Fruit fly (Drosophila melanogaster) whole organism, embryonic: ENCODE data around the gene CG45011.
A peak's percentile ranks its signal among the peaks of the same experiment; 100 is the strongest.

ENCODE experiments used
- CG10147 ChIP-seq: fragments of 200-800 bp; sonication (Bioruptor generic); optimal IDR thresholded peaks from 2 replicates; lab custom pipeline; 2019; ENCODE audit warnings: missing biosample characterization, mild to moderate bottlenecking, missing genetic modification characterization, moderate library complexity
- CG12104 ChIP-seq: fragments of 200-800 bp; sonication (Bioruptor generic); optimal IDR thresholded peaks from 3 replicates; lab custom pipeline; 2016; ENCODE audit warnings: missing biosample characterization, missing genetic modification characterization
- CG12219 ChIP-seq: fragments of 200-800 bp; sonication (Bioruptor generic); optimal IDR thresholded peaks from 3 replicates; lab custom pipeline; 2018; ENCODE audit warnings: missing biosample characterization, mild to moderate bottlenecking, missing genetic modification characterization
- CG16813 ChIP-seq: fragments of 200-800 bp; sonication (Bioruptor generic); IDR thresholded peaks from 3 replicates; pipeline ENCODE4 v1.3.6; 2022; ENCODE audit warnings: missing biosample characterization, missing genetic modification characterization; ENCODE audit not compliant: partially characterized antibody
- CG17186 ChIP-seq: fragments of 200-800 bp; sonication (Bioruptor generic); optimal IDR thresholded peaks from 3 replicates; lab custom pipeline; 2017; ENCODE audit warnings: missing biosample characterization, missing genetic modification reagents, missing genetic modification characterization
- CG17328 ChIP-seq: fragments of 200-800 bp; sonication (Bioruptor generic); IDR thresholded peaks from 2 replicates; pipeline ENCODE4 v1.3.6; 2022; ENCODE audit warnings: missing biosample characterization, missing genetic modification characterization
- CG17385 ChIP-seq: fragments of 200-800 bp; sonication (Bioruptor generic); optimal IDR thresholded peaks from 3 replicates; lab custom pipeline; 2018; ENCODE audit warnings: missing biosample characterization, mild to moderate bottlenecking, missing genetic modification characterization
- CG3065 ChIP-seq: fragments of 200-800 bp; sonication (Bioruptor generic); optimal IDR thresholded peaks from 2 replicates; lab custom pipeline; 2016; ENCODE audit warnings: missing biosample characterization, missing genetic modification characterization
- CG31441 ChIP-seq: fragments of 200-800 bp; sonication (Bioruptor generic); IDR thresholded peaks from 2 replicates; pipeline ENCODE4 v1.3.6; 2022; ENCODE audit warnings: missing biosample characterization, missing genetic modification characterization
- CG33557 ChIP-seq: fragments of 200-800 bp; sonication (Bioruptor generic); optimal IDR thresholded peaks from 2 replicates; lab custom pipeline; 2019; ENCODE audit warnings: missing biosample characterization, mild to moderate bottlenecking, missing genetic modification characterization, moderate library complexity
- CG4404 ChIP-seq: fragments of 200-800 bp; sonication (Bioruptor generic); IDR thresholded peaks from 2 replicates; pipeline ENCODE4 v1.3.6; 2022; ENCODE audit warnings: missing biosample characterization, missing genetic modification characterization
- CG7987 ChIP-seq: fragments of 200-800 bp; sonication (Bioruptor generic); optimal IDR thresholded peaks from 2 replicates; lab custom pipeline; 2018; ENCODE audit warnings: missing biosample characterization, mild to moderate bottlenecking, missing genetic modification characterization, moderate library complexity
- CG8924 ChIP-seq: fragments of 200-800 bp; optimal IDR thresholded peaks from 3 replicates; lab custom pipeline; 2019; ENCODE audit warnings: missing biosample characterization, mild to moderate bottlenecking, missing genetic modification characterization, moderate library complexity
- CG9437 ChIP-seq: fragments of 200-800 bp; sonication (Bioruptor generic); optimal IDR thresholded peaks from 2 replicates; lab custom pipeline; 2018; ENCODE audit warnings: missing biosample characterization, mild to moderate bottlenecking, missing genetic modification characterization
- CG9797 ChIP-seq: fragments of 200-800 bp; sonication (Bioruptor generic); optimal IDR thresholded peaks from 3 replicates; lab custom pipeline; 2018; ENCODE audit warnings: missing biosample characterization, mild to moderate bottlenecking, missing genetic modification characterization
- CHES-1-like ChIP-seq: fragments of 200-800 bp; sonication (Bioruptor generic); optimal IDR thresholded peaks from 2 replicates; lab custom pipeline; 2016; ENCODE audit warnings: missing biosample characterization, missing genetic modification characterization
- CTCF ChIP-seq: fragments of 200-800 bp; sonication (Bioruptor generic); optimal IDR thresholded peaks from 2 replicates; lab custom pipeline; 2017; ENCODE audit warnings: missing biosample characterization, mild to moderate bottlenecking, missing genetic modification characterization, moderate library complexity
- Camta ChIP-seq: fragments of 200-800 bp; sonication (Bioruptor generic); optimal IDR thresholded peaks from 2 replicates; lab custom pipeline; 2016; ENCODE audit warnings: missing biosample characterization, missing genetic modification characterization
- Dfd ChIP-seq, 2 experiments: fragments of >200 bp; optimal IDR thresholded peaks; 2 replicates each; lab custom pipeline; 2017; ENCODE audit warnings: missing biosample characterization in 2 of 2, missing genetic modification characterization in 2 of 2
- Dll ChIP-seq: fragments of 200-800 bp; sonication (Bioruptor generic); IDR thresholded peaks from 4 replicates; pipeline ENCODE4 v1.3.6; 2022; ENCODE audit warnings: missing biosample characterization, missing genetic modification characterization; ENCODE audit not compliant: partially characterized antibody
- Ets97D ChIP-seq: fragments of 200-800 bp; sonication (Bioruptor generic); optimal IDR thresholded peaks from 3 replicates; lab custom pipeline; 2016; ENCODE audit warnings: missing biosample characterization, missing genetic modification characterization
- HHEX ChIP-seq: fragments of 200-800 bp; sonication (Bioruptor generic); optimal IDR thresholded peaks from 3 replicates; lab custom pipeline; 2017; ENCODE audit warnings: missing biosample characterization, mild to moderate bottlenecking, missing genetic modification characterization, missing genetic modification reagents
- HLH54F ChIP-seq: fragments of 200-800 bp; sonication (Bioruptor generic); optimal IDR thresholded peaks from 3 replicates; lab custom pipeline; 2016; ENCODE audit warnings: missing biosample characterization, missing genetic modification characterization
- Hr51 ChIP-seq, 2 experiments: fragments of 200-800 bp; sonication (Bioruptor generic); optimal IDR thresholded peaks; 2 replicates in 1 of 2; 3 replicates in 1 of 2; lab custom pipeline; 2016 to 2018; ENCODE audit warnings: missing biosample characterization in 2 of 2, missing genetic modification characterization in 2 of 2, mild to moderate bottlenecking in 1 of 2, moderate library complexity in 1 of 2
- Kr ChIP-seq: fragments of 200-800 bp; sonication (Bioruptor generic); optimal IDR thresholded peaks from 2 replicates; lab custom pipeline; 2017; ENCODE audit warnings: missing biosample characterization, mild to moderate bottlenecking, missing genetic modification characterization
- Lpt ChIP-seq: fragments of >200 bp; optimal IDR thresholded peaks from 2 replicates; lab custom pipeline; 2018; ENCODE audit warnings: missing biosample characterization, missing genetic modification characterization
- Max ChIP-seq: fragments of 200-800 bp; sonication (Bioruptor generic); optimal IDR thresholded peaks from 2 replicates; lab custom pipeline; 2016; ENCODE audit warnings: missing biosample characterization, mild to moderate bottlenecking, missing genetic modification characterization
- Myb ChIP-seq: fragments of 200-800 bp; sonication (Bioruptor generic); optimal IDR thresholded peaks from 2 replicates; lab custom pipeline; 2016; ENCODE audit warnings: missing biosample characterization, missing genetic modification characterization
- Nf-YA ChIP-seq: fragments of 200-800 bp; sonication (Bioruptor generic); IDR thresholded peaks from 2 replicates; pipeline ENCODE4 v1.3.6; 2022; ENCODE audit warnings: missing biosample characterization, missing genetic modification characterization
- Scr ChIP-seq: fragments of 200-800 bp; sonication (Bioruptor generic); IDR thresholded peaks from 2 replicates; pipeline ENCODE4 v1.3.6; 2022; ENCODE audit warnings: missing biosample characterization, missing genetic modification characterization; ENCODE audit not compliant: partially characterized antibody
- Sox102F ChIP-seq: fragments of 200-800 bp; sonication (Bioruptor generic); optimal IDR thresholded peaks from 2 replicates; lab custom pipeline; 2018; ENCODE audit warnings: missing biosample characterization, mild to moderate bottlenecking, missing genetic modification characterization, moderate library complexity
- Ssrp ChIP-seq: fragments of 200-800 bp; sonication (Bioruptor generic); optimal IDR thresholded peaks from 2 replicates; lab custom pipeline; 2018; ENCODE audit warnings: missing biosample characterization, mild to moderate bottlenecking, missing genetic modification characterization, moderate library complexity
- Tbp ChIP-seq: fragments of >200 bp; optimal IDR thresholded peaks from 2 replicates; lab custom pipeline; 2018; ENCODE audit warnings: missing biosample characterization, missing genetic modification characterization
- amos ChIP-seq: fragments of 200-800 bp; sonication (Bioruptor generic); IDR thresholded peaks from 2 replicates; pipeline ENCODE4 v1.3.6; 2022; ENCODE audit warnings: missing biosample characterization, missing genetic modification characterization; ENCODE audit not compliant: partially characterized antibody
- ato ChIP-seq: fragments of 200-800 bp; sonication (Bioruptor generic); IDR thresholded peaks from 2 replicates; pipeline ENCODE4 v1.3.6; 2022; ENCODE audit warnings: missing biosample characterization, missing genetic modification characterization; ENCODE audit not compliant: partially characterized antibody
- br ChIP-seq: fragments of >200 bp; optimal IDR thresholded peaks from 2 replicates; lab custom pipeline; 2017
- cas ChIP-seq: fragments of 200-800 bp; sonication (Bioruptor generic); IDR thresholded peaks from 2 replicates; pipeline ENCODE4 v1.3.6; 2022; ENCODE audit warnings: missing biosample characterization, missing genetic modification characterization
- dm ChIP-seq: fragments of 200-800 bp; sonication (Bioruptor generic); optimal IDR thresholded peaks from 3 replicates; lab custom pipeline; 2016; ENCODE audit warnings: missing biosample characterization, missing genetic modification characterization
- eyg ChIP-seq: fragments of 200-800 bp; sonication (Bioruptor generic); optimal IDR thresholded peaks from 3 replicates; lab custom pipeline; 2016; ENCODE audit warnings: missing biosample characterization, missing genetic modification characterization
- fd3F ChIP-seq: fragments of 200-800 bp; sonication (Bioruptor generic); optimal IDR thresholded peaks from 2 replicates; lab custom pipeline; 2018; ENCODE audit warnings: missing biosample characterization, mild to moderate bottlenecking, missing genetic modification characterization, moderate library complexity
- gro ChIP-seq: fragments of 200-800 bp; sonication (Bioruptor generic); optimal IDR thresholded peaks from 2 replicates; lab custom pipeline; 2016; ENCODE audit warnings: missing biosample characterization, missing genetic modification characterization
- ham ChIP-seq: fragments of 200-800 bp; sonication (Bioruptor generic); IDR thresholded peaks from 2 replicates; pipeline ENCODE4 v1.3.6; 2022; ENCODE audit warnings: missing biosample characterization, missing genetic modification characterization
- lmd ChIP-seq: fragments of 200-800 bp; sonication (Bioruptor generic); IDR thresholded peaks from 2 replicates; pipeline ENCODE4 v1.3.6; 2022; ENCODE audit warnings: missing biosample characterization, missing genetic modification characterization
- nmo ChIP-seq: fragments of 200-800 bp; sonication (Bioruptor generic); optimal IDR thresholded peaks from 2 replicates; lab custom pipeline; 2018; ENCODE audit warnings: missing biosample characterization, mild to moderate bottlenecking, missing genetic modification characterization, moderate library complexity
- pnt ChIP-seq: fragments of 200-800 bp; sonication (Bioruptor generic); optimal IDR thresholded peaks from 3 replicates; lab custom pipeline; 2016; ENCODE audit warnings: missing biosample characterization, missing genetic modification characterization
- pum ChIP-seq: fragments of 200-800 bp; sonication (Bioruptor generic); optimal IDR thresholded peaks from 2 replicates; lab custom pipeline; 2016; ENCODE audit warnings: missing biosample characterization, missing genetic modification characterization
- pzg ChIP-seq: fragments of 200-800 bp; sonication (Bioruptor generic); optimal IDR thresholded peaks from 3 replicates; lab custom pipeline; 2018; ENCODE audit warnings: missing biosample characterization, mild to moderate bottlenecking, missing genetic modification characterization, moderate library complexity
- ranshi ChIP-seq: fragments of 200-800 bp; sonication (Bioruptor generic); IDR thresholded peaks from 2 replicates; pipeline ENCODE4 v1.3.6; 2022; ENCODE audit warnings: missing biosample characterization, missing genetic modification characterization
- sim ChIP-seq: fragments of 200-800 bp; sonication (Bioruptor generic); IDR thresholded peaks from 2 replicates; pipeline ENCODE4 v1.3.6; 2022; ENCODE audit warnings: missing biosample characterization, missing genetic modification characterization
- slbo ChIP-seq: fragments of 200-800 bp; sonication (Bioruptor generic); IDR thresholded peaks from 2 replicates; pipeline ENCODE4 v1.3.6; 2022; ENCODE audit warnings: missing biosample characterization, missing genetic modification characterization
- stwl ChIP-seq: fragments of 200-800 bp; sonication (Bioruptor generic); optimal IDR thresholded peaks from 3 replicates; lab custom pipeline; 2018; ENCODE audit warnings: missing biosample characterization, mild to moderate bottlenecking, missing genetic modification characterization, moderate library complexity
- trh ChIP-seq: fragments of 200-800 bp; sonication (Bioruptor generic); optimal IDR thresholded peaks from 2 replicates; lab custom pipeline; 2016; ENCODE audit warnings: missing biosample characterization, missing genetic modification characterization
- yki ChIP-seq: fragments of >200 bp; optimal IDR thresholded peaks from 3 replicates; lab custom pipeline; 2018

The CG45011 gene

dm6 chr2L:11813665-11814087 lies 20.2 kb upstream of the CG45011 start, which contains the start of gene CycY (continued):
- TF ChIP-seq CG7987 (GFP tag; lab: Kevin White, UChicago) (no peak), eyg (GFP tag; lab: Kevin White, UChicago) (no peak), Scr (GFP tag; lab: Robert Waterston, UW) (peak; percentile 79), Ssrp (peak; percentile 7), dm (GFP tag; lab: Kevin White, UChicago) (no peak), ranshi (GFP tag; lab: Robert Waterston, UW) (no peak), Hr51 (GFP tag; optimal IDR thresholded peaks at IDR 0.05; lab: Kevin White, UChicago) (no peak), Dfd (GFP tag; optimal IDR thresholded peaks at IDR 0.05; lab: Kevin White, UChicago) (no peak), CTCF (no peak), nmo (GFP tag; lab: Kevin White, UChicago) (peak; percentile 62), CG31441 (GFP tag; lab: Robert Waterston, UW) (peak; percentile 38; the same call in 1 of the 2 replicates), HHEX (GFP tag; lab: Kevin White, UChicago) (no peak), yki (lab: Kevin White, UChicago) (no peak), Ets97D (peak; percentile 22), pum (GFP tag; lab: Kevin White, UChicago) (no peak), amos (GFP tag; lab: Robert Waterston, UW) (peak; percentile 68), CG4404 (GFP tag; lab: Robert Waterston, UW) (no peak), Kr (GFP tag; lab: Kevin White, UChicago) (no peak), CG16813 (GFP tag; lab: Robert Waterston, UW) (peak; percentile 64), br (lab: Kevin White, UChicago) (no peak), CG9797 (peak; percentile 88), Max (GFP tag; lab: Kevin White, UChicago) (peak; percentile 36), CG10147 (GFP tag; lab: Kevin White, UChicago) (peak; percentile 2), sim (GFP tag; lab: Robert Waterston, UW) (no peak), CG17328 (GFP tag; lab: Robert Waterston, UW) (no peak), Lpt (GFP tag; lab: Kevin White, UChicago) (no peak), CG17385 (GFP tag; lab: Kevin White, UChicago) (no peak), CG17186 (GFP tag; lab: Kevin White, UChicago) (peak; percentile 27), CG33557 (GFP tag; lab: Kevin White, UChicago) (no peak), Sox102F (peak; percentile 26), gro (GFP tag; lab: Kevin White, UChicago) (no peak), Tbp (GFP tag; lab: Kevin White, UChicago) (no peak), ato (GFP tag; lab: Robert Waterston, UW) (0 out of 2 replicates have a peak, but pooled peaks have one; percentile 35), CG3065 (GFP tag; lab: Kevin White, UChicago) (no peak), CHES-1-like (GFP tag; lab: Kevin White, UChicago) (no peak), CG12104 (GFP tag; lab: Kevin White, UChicago) (no peak), Camta (GFP tag; lab: Kevin White, UChicago) (no peak), pnt (GFP tag; lab: Kevin White, UChicago) (no peak), CG12219 (GFP tag; lab: Kevin White, UChicago) (no peak), CG8924 (tag; lab: Kevin White, UChicago) (peak; percentile 33), trh (GFP tag; lab: Kevin White, UChicago) (no peak), fd3F (GFP tag; lab: Kevin White, UChicago) (no peak), Myb (GFP tag; lab: Kevin White, UChicago) (no peak), pzg (GFP tag; lab: Kevin White, UChicago) (peak; percentile 82), slbo (no peak; the same call in 1 of the 2 replicates), CG9437 (GFP tag; lab: Kevin White, UChicago) (no peak), cas (GFP tag; lab: Robert Waterston, UW) (no peak), lmd (no peak), HLH54F (GFP tag; lab: Kevin White, UChicago) (no peak), ham (GFP tag; lab: Robert Waterston, UW) (no peak), stwl (tag; lab: Kevin White, UChicago) (peak; percentile 86), Dll (GFP tag; lab: Robert Waterston, UW) (peak; percentile 84), Nf-YA (GFP tag; lab: Robert Waterston, UW) (no peak)
